Worm (Caenorhabditis elegans): ENCODE results near the gene uev-2.

Gene uev-2

DNA sequence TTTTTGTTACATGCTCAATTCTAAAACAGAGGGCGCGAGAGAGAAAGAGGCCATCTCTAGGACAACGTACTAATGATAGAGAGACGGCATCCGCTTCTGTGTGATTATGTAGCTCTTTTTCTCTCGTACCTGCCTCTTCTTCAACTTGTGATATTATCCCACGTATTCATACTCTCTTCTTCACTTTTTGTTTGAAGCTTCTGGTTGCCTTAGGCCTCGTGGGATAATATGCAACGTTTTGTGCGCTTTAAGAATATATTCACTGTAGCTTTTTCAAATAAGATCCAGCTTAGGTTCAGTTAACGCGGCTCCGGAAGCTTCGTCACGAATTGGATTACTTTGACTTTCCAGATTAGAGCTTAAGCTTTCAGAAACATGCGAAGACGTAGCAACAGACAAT lies at the start of gene uev-2, which contains the start of gene F56D2.8:
uev-2 (plus strand) TSS at position 360 of the 400 bp plus-strand sequence.
F56D2.8 (minus strand) TSS at position 101 of the 400 bp plus-strand sequence.
- TF ChIP-seq mep-1 (tag; optimal IDR thresholded peaks at IDR 0.05) (no peak), unc-120 (tag; optimal IDR thresholded peaks at IDR 0.05; ENCODE audit: poor library complexity, severe bottlenecking) (no peak), nhr-76 (tag; optimal IDR thresholded peaks at IDR 0.05) (no peak), lin-13 (tag; optimal IDR thresholded peaks at IDR 0.05) (no peak), sem-2 (GFP tag; optimal IDR thresholded peaks at IDR 0.05) (no peak), snpc-4 (tag; optimal IDR thresholded peaks at IDR 0.05) (no peak), ham-2 (GFP tag; optimal IDR thresholded peaks at IDR 0.05) (no peak), ceh-39 (tag; optimal IDR thresholded peaks at IDR 0.05) (no peak), mls-2 (tag; optimal IDR thresholded peaks at IDR 0.05) (no peak), ceh-43 (GFP tag; optimal IDR thresholded peaks at IDR 0.05) (no peak), mab-5 (tag; optimal IDR thresholded peaks at IDR 0.05) (no peak), pha-4 (tag; optimal IDR thresholded peaks at IDR 0.05) (no peak), nhr-12 (tag; optimal IDR thresholded peaks at IDR 0.05) (no peak), drap-1 (GFP tag; optimal IDR thresholded peaks at IDR 0.05) (no peak), M03D4.4 (tag; optimal IDR thresholded peaks at IDR 0.05) (no peak), ces-1 (GFP tag; optimal IDR thresholded peaks at IDR 0.05) (no peak), tbx-8 (GFP tag; optimal IDR thresholded peaks at IDR 0.05) (no peak)

DNA sequence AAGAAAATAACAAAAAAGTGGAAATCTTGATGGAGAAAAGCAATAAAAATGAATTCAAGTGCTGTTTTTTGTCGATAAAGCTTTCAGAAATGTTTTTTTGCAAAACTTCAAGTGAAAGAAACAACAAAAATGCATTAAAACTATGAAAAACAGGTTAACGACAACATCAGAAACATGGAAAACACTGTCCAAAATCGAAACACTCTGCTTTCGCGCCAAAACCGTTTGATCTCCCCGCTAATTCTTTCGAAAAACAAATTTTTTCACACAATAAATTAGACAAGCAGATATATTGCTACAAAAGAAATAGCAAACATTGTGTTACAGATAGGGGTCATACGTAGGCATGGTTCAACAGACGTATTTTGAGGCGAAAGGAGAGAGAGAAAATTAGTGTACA lies 41.1 kb upstream of the uev-2 start:
- TF ChIP-seq ceh-43 (GFP tag; optimal IDR thresholded peaks at IDR 0.05), result no peak
- TF ChIP-seq sem-2 (GFP tag; optimal IDR thresholded peaks at IDR 0.05), result no peak
- TF ChIP-seq lin-32 (GFP tag; optimal IDR thresholded peaks at IDR 0.05), result no peak
- no peak for TF ChIP-seq lsy-2 (tag; optimal IDR thresholded peaks at IDR 0.05)
- no peak for TF ChIP-seq cnd-1 (tag; optimal IDR thresholded peaks at IDR 0.05)
- TF ChIP-seq unc-62 (GFP tag; optimal IDR thresholded peaks at IDR 0.05), result no peak
- TF ChIP-seq bed-3 (GFP tag; optimal IDR thresholded peaks at IDR 0.05), result no peak
- TF ChIP-seq ham-2 (GFP tag; optimal IDR thresholded peaks at IDR 0.05), result no peak
- no peak for TF ChIP-seq nhr-12 (tag; optimal IDR thresholded peaks at IDR 0.05)
- TF ChIP-seq drap-1 (GFP tag; optimal IDR thresholded peaks at IDR 0.05), result no peak
- TF ChIP-seq M03D4.4 (tag; optimal IDR thresholded peaks at IDR 0.05), result no peak
- no peak for TF ChIP-seq hlh-1 (tag; optimal IDR thresholded peaks at IDR 0.05)
- no peak for TF ChIP-seq elt-3 (tag; optimal IDR thresholded peaks at IDR 0.05)
- TF ChIP-seq lin-13 (tag; optimal IDR thresholded peaks at IDR 0.05), result no peak
- TF ChIP-seq nhr-76 (tag; optimal IDR thresholded peaks at IDR 0.05), result no peak
- TF ChIP-seq snpc-4 (tag; optimal IDR thresholded peaks at IDR 0.05), result no peak
- no peak for TF ChIP-seq sptf-1 (tag; optimal IDR thresholded peaks at IDR 0.05)
- TF ChIP-seq mls-2 (tag; optimal IDR thresholded peaks at IDR 0.05), result no peak
- no peak for TF ChIP-seq ceh-39 (tag; optimal IDR thresholded peaks at IDR 0.05)
- no peak for TF ChIP-seq unc-39 (tag; optimal IDR thresholded peaks at IDR 0.05)

DNA sequence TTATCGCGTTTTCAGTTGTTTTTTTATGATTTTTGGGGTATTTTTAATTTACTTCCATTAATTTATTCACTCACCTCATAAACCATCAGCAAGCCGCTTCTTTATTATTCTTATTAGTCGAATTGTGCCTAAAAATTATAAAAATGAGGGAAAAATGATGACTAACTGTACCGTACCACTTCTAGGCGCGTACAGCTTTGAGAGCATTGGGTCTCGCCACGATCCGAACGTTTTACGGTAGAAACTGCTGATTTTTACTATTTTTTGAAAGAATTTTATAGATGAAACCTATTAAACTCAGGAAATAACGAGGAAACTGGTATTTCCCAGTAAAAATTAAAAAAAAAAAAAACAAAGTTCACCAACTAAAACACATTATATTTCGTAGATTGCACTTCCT lies 39.9 kb upstream of the uev-2 start, which contains the start of gene D1044.6:
D1044.6 (minus strand) TSS at position 128 of the 400 bp plus-strand sequence.
- TF ChIP-seq unc-62 (GFP tag; optimal IDR thresholded peaks at IDR 0.05) (no peak), blmp-1 (tag; optimal IDR thresholded peaks at IDR 0.05) (no peak), flh-1 (GFP tag; optimal IDR thresholded peaks at IDR 0.05) (no peak), pha-4 (tag; optimal IDR thresholded peaks at IDR 0.05) (no peak), hlh-1 (tag; optimal IDR thresholded peaks at IDR 0.05) (no peak)

DNA sequence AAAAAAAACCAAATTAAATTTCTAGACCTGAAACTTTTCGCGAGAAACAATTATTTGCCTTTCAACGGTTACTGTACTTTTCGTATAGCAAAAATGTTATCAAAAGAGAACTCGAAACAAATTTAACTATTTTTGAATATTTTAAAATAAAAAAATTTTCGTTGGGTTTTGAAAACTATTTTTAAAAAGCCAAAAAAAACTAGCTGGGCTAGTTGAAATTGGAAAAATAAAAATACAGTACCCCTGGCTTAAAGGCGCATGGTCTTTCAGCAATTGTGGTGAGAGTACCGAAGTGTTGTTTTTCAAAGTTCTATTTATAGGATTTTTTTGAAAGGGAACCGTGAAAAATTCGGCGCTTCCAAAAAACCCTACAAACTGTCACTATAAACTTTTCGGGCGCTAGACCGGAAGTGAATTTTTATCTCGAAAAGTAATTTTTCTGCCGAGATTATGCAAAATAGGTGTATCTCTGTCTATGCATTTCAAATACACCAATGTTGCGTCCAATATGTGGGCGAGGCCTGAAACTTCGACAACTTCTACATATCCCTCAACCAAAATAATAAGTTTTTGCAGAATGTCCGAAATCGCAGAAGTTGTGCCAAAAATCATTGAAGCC lies 39.1 kb upstream of the uev-2 start, which contains the start of gene D1044.1:
D1044.1 (plus strand) TSS at position 569 of the 619 bp plus-strand sequence.
- TF ChIP-seq elt-1 (tag; optimal IDR thresholded peaks at IDR 0.05; ENCODE audit: borderline replicate concordance, insufficient read depth) (no peak), lin-13 (tag; optimal IDR thresholded peaks at IDR 0.05) (no peak), unc-62 (GFP tag; optimal IDR thresholded peaks at IDR 0.05) (no peak), ceh-43 (GFP tag; optimal IDR thresholded peaks at IDR 0.05) (no peak), nhr-76 (tag; optimal IDR thresholded peaks at IDR 0.05) (no peak), ham-2 (GFP tag; optimal IDR thresholded peaks at IDR 0.05) (no peak), nhr-12 (tag; optimal IDR thresholded peaks at IDR 0.05) (no peak)

DNA sequence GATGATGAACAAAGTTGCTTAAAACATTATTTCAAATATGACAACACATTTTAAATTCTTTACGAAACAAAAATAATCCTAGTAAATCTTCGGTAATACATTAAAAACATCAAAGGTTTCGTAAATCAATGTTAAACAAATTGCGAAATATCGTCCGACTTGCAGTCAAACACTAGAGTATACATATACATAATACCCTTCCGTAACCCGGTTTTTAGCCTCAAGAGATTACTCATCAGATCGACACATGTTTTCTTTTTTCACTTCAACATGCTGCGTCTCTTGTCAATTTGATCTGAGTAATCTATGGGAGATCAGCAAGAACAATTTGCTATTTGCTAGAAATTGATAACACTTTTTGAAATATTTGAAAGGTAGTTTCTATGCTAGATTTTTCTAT lies 36.6 kb upstream of the uev-2 start:
- no peak for TF ChIP-seq ceh-39 (tag; optimal IDR thresholded peaks at IDR 0.05)
- no peak for TF ChIP-seq ceh-43 (GFP tag; optimal IDR thresholded peaks at IDR 0.05)
- TF ChIP-seq sptf-1 (tag; optimal IDR thresholded peaks at IDR 0.05), result no peak
- no peak for TF ChIP-seq elt-3 (tag; optimal IDR thresholded peaks at IDR 0.05)
- no peak for TF ChIP-seq mab-5 (tag; optimal IDR thresholded peaks at IDR 0.05)
- no peak for TF ChIP-seq bed-3 (GFP tag; optimal IDR thresholded peaks at IDR 0.05)
- no peak for TF ChIP-seq tbx-8 (GFP tag; optimal IDR thresholded peaks at IDR 0.05)
- no peak for TF ChIP-seq lsy-2 (tag; optimal IDR thresholded peaks at IDR 0.05)
- no peak for TF ChIP-seq flh-1 (GFP tag; optimal IDR thresholded peaks at IDR 0.05)
- TF ChIP-seq drap-1 (GFP tag; optimal IDR thresholded peaks at IDR 0.05), result no peak
- no peak for TF ChIP-seq nhr-12 (tag; optimal IDR thresholded peaks at IDR 0.05)
- no peak for TF ChIP-seq zip-8 (tag; optimal IDR thresholded peaks at IDR 0.05)
- no peak for TF ChIP-seq snpc-4 (tag; optimal IDR thresholded peaks at IDR 0.05)
- TF ChIP-seq elt-1 (tag; optimal IDR thresholded peaks at IDR 0.05; ENCODE audit: borderline replicate concordance, insufficient read depth), result no peak
- TF ChIP-seq lin-32 (GFP tag; optimal IDR thresholded peaks at IDR 0.05), result no peak
- no peak for TF ChIP-seq ztf-11 (tag; optimal IDR thresholded peaks at IDR 0.05)

All from whole organism, mixed stage, embryonic.